Fruit fly (Drosophila melanogaster): ENCODE data around the gene CG33644.
A peak's percentile ranks its signal among the peaks of the same experiment; 100 is the strongest.

The CG33644 gene

dm6 chr2L:13570982-13571426 is 39.1 kb downstream of the CG33644 start (continued):
- TF ChIP-seq Dll (GFP tag; IDR thresholded peaks at IDR 0.05; ENCODE audit: partially characterized antibody) (no peak), Six4 (GFP tag; optimal IDR thresholded peaks at IDR 0.05) (no peak), Bgb (GFP tag; IDR thresholded peaks at IDR 0.05; ENCODE audit: partially characterized antibody) (no peak), CkIIα-i1 (GFP tag; IDR thresholded peaks at IDR 0.05) (no peak), CoRest (tag; optimal IDR thresholded peaks at IDR 0.05) (peak; percentile 17), so (GFP tag; IDR thresholded peaks at IDR 0.05) (no peak), CG12391 (tag; optimal IDR thresholded peaks at IDR 0.05) (peak; percentile 43), chm (GFP tag; IDR thresholded peaks at IDR 0.05) (no peak), CG4282 (GFP tag; optimal IDR thresholded peaks at IDR 0.05) (no peak), schlank (tag; optimal IDR thresholded peaks at IDR 0.05) (no peak), hkb (optimal IDR thresholded peaks at IDR 0.05) (no peak), hkb (GFP tag; IDR thresholded peaks at IDR 0.05) (peak; percentile 54), abd-A (tag; optimal IDR thresholded peaks at IDR 0.05) (no peak), ATbp (GFP tag; optimal IDR thresholded peaks at IDR 0.05) (peak; percentile 29), ewg (GFP tag; optimal IDR thresholded peaks at IDR 0.05) (peak; percentile 9), CG15011 (GFP tag; optimal IDR thresholded peaks at IDR 0.05) (no peak), CG8089 (GFP tag; optimal IDR thresholded peaks at IDR 0.05) (no peak), CG34224 (GFP tag; IDR thresholded peaks at IDR 0.05; ENCODE audit: partially characterized antibody) (no peak), CG8944 (GFP tag; optimal IDR thresholded peaks at IDR 0.05) (no peak), vnd (GFP tag; IDR thresholded peaks at IDR 0.05; ENCODE audit: partially characterized antibody) (no peak), bab2 (GFP tag; optimal IDR thresholded peaks at IDR 0.05) (no peak), CG14441 (GFP tag; IDR thresholded peaks at IDR 0.05) (no peak), ken (GFP tag; IDR thresholded peaks at IDR 0.05) (no peak), da (GFP tag; optimal IDR thresholded peaks at IDR 0.05) (no peak), CG10979 (tag; optimal IDR thresholded peaks at IDR 0.05) (peak; percentile 55), caup (GFP tag; optimal IDR thresholded peaks at IDR 0.05; ENCODE audit: severe bottlenecking) (no peak), MBD-R2 (GFP tag; IDR thresholded peaks at IDR 0.05) (no peak), CG4730 (GFP tag; IDR thresholded peaks at IDR 0.05) (no peak), Lpt (GFP tag; optimal IDR thresholded peaks at IDR 0.05) (no peak), mam (GFP tag; optimal IDR thresholded peaks at IDR 0.05) (no peak), grau (tag; optimal IDR thresholded peaks at IDR 0.05) (peak; percentile 8), CG32767 (GFP tag; IDR thresholded peaks at IDR 0.05) (0 out of 2 replicates have a peak, but pooled peaks have one; percentile 9), CG11398 (GFP tag; optimal IDR thresholded peaks at IDR 0.05) (no peak), tup (GFP tag; optimal IDR thresholded peaks at IDR 0.05) (no peak), salm (tag; optimal IDR thresholded peaks at IDR 0.05) (no peak), Hand (GFP tag; optimal IDR thresholded peaks at IDR 0.05) (no peak), br (optimal IDR thresholded peaks at IDR 0.05) (no peak), CG10654 (GFP tag; optimal IDR thresholded peaks at IDR 0.05) (no peak), bsh (GFP tag; optimal IDR thresholded peaks at IDR 0.05) (peak; percentile 55 to 86), CG11456 (GFP tag; IDR thresholded peaks at IDR 0.05) (no peak), CG9797 (GFP tag; optimal IDR thresholded peaks at IDR 0.05) (no peak), CG9932 (GFP tag; IDR thresholded peaks at IDR 0.05) (no peak), crc (GFP tag; optimal IDR thresholded peaks at IDR 0.05) (no peak), CG10267 (tag; optimal IDR thresholded peaks at IDR 0.05) (peak; percentile 34), Fer3 (tag; optimal IDR thresholded peaks at IDR 0.05) (no peak), chinmo (GFP tag; IDR thresholded peaks at IDR 0.05; ENCODE audit: partially characterized antibody) (no peak), CG17568 (GFP tag; optimal IDR thresholded peaks at IDR 0.05) (no peak), Tbp (GFP tag; optimal IDR thresholded peaks at IDR 0.05) (no peak), Max (GFP tag; optimal IDR thresholded peaks at IDR 0.05) (peak; percentile 4), CG6254 (GFP tag; optimal IDR thresholded peaks at IDR 0.05) (peak; percentile 58), CG10366 (GFP tag; IDR thresholded peaks at IDR 0.05) (no peak), CG8388 (GFP tag; optimal IDR thresholded peaks at IDR 0.05) (peak; percentile 35)

Measured in whole organism, embryonic.